Worm (Caenorhabditis elegans) whole organism, late embryonic: ENCODE results near the gene ttr-5.

Source experiments
- Y22D7AL.16 ChIP-seq: sonication (generic microtip); optimal IDR thresholded peaks from 2 replicates; lab custom pipeline; 2016; ENCODE audit warnings: missing genetic modification characterization, missing compliant biosample characterization
- ama-1 ChIP-seq: fragments of 150-350 bp; optimal IDR thresholded peaks from 2 replicates; lab custom pipeline; 2014
- ceh-2 ChIP-seq: sonication (generic microtip); optimal IDR thresholded peaks from 2 replicates; lab custom pipeline; 2016; ENCODE audit warnings: missing genotype, missing genetic modification characterization, missing compliant biosample characterization
- ceh-31 ChIP-seq: sonication (generic microtip); optimal IDR thresholded peaks from 2 replicates; lab custom pipeline; 2016; ENCODE audit warnings: missing genetic modification characterization, missing compliant biosample characterization
- ceh-34 ChIP-seq: sonication (generic microtip); optimal IDR thresholded peaks from 2 replicates; lab custom pipeline; 2016; ENCODE audit warnings: mild to moderate bottlenecking, missing genetic modification characterization, missing compliant biosample characterization
- ceh-6 ChIP-seq: fragments of 200-800 bp; sonication (Bioruptor generic); optimal IDR thresholded peaks from 2 replicates; lab custom pipeline; 2018; ENCODE audit warnings: mild to moderate bottlenecking, missing genetic modification characterization, missing compliant biosample characterization
- ceh-9 ChIP-seq: sonication (generic microtip); optimal IDR thresholded peaks from 2 replicates; lab custom pipeline; 2016; ENCODE audit warnings: mild to moderate bottlenecking, missing genetic modification characterization, inconsistent platforms, missing compliant biosample characterization
- dmd-4 ChIP-seq: sonication (generic microtip); optimal IDR thresholded peaks from 2 replicates; lab custom pipeline; 2016; ENCODE audit warnings: borderline replicate concordance, missing genetic modification characterization, missing compliant biosample characterization
- elt-2 ChIP-seq: sonication (generic microtip); optimal IDR thresholded peaks from 2 replicates; lab custom pipeline; 2016; ENCODE audit warnings: missing genetic modification reagents, missing genetic modification characterization, missing compliant biosample characterization
- ets-4 ChIP-seq: sonication (generic microtip); optimal IDR thresholded peaks from 2 replicates; lab custom pipeline; 2016; ENCODE audit warnings: missing genetic modification characterization, missing compliant biosample characterization
- fax-1 ChIP-seq: sonication (generic microtip); optimal IDR thresholded peaks from 2 replicates; lab custom pipeline; 2016; ENCODE audit warnings: missing genotype, missing genetic modification characterization, missing compliant biosample characterization
- fkh-10 ChIP-seq: fragments of 150-350 bp; optimal IDR thresholded peaks from 2 replicates; lab custom pipeline; 2014; ENCODE audit warnings: missing biosample characterization, missing genetic modification reagents, missing genetic modification characterization
- gmeb-2 ChIP-seq: sonication (generic microtip); optimal IDR thresholded peaks from 2 replicates; lab custom pipeline; 2016; ENCODE audit warnings: missing genetic modification characterization, inconsistent platforms, missing compliant biosample characterization
- hlh-13 ChIP-seq: fragments of 200-800 bp; sonication (Bioruptor generic); optimal IDR thresholded peaks from 2 replicates; lab custom pipeline; 2018; ENCODE audit warnings: mild to moderate bottlenecking, missing genetic modification characterization, missing compliant biosample characterization
- hlh-30 ChIP-seq: sonication (generic microtip); optimal IDR thresholded peaks from 2 replicates; lab custom pipeline; 2017; ENCODE audit warnings: antibody characterized with exemption, missing genetic modification characterization, missing compliant biosample characterization; ENCODE audit not compliant: insufficient read depth
- hlh-6 ChIP-seq: sonication (generic microtip); optimal IDR thresholded peaks from 2 replicates; lab custom pipeline; 2016; ENCODE audit warnings: missing genotype, missing genetic modification characterization, missing compliant biosample characterization
- hlh-8 ChIP-seq: sonication (generic microtip); optimal IDR thresholded peaks from 2 replicates; lab custom pipeline; 2016; ENCODE audit warnings: missing genotype, missing genetic modification characterization, missing compliant biosample characterization
- madf-2 ChIP-seq: sonication (generic microtip); optimal IDR thresholded peaks from 2 replicates; lab custom pipeline; 2017; ENCODE audit warnings: missing genetic modification characterization, missing compliant biosample characterization
- nfya-1 ChIP-seq: sonication (generic microtip); optimal IDR thresholded peaks from 2 replicates; lab custom pipeline; 2017; ENCODE audit warnings: missing genetic modification characterization, mild to moderate bottlenecking, missing compliant biosample characterization, antibody characterized with exemption, moderate library complexity
- npax-4 ChIP-seq: sonication (generic microtip); optimal IDR thresholded peaks from 2 replicates; lab custom pipeline; 2016; ENCODE audit warnings: missing genetic modification characterization, missing compliant biosample characterization
- odd-2 ChIP-seq: sonication (generic microtip); optimal IDR thresholded peaks from 2 replicates; lab custom pipeline; 2017; ENCODE audit warnings: antibody characterized with exemption, mild to moderate bottlenecking, missing genetic modification characterization, missing compliant biosample characterization
- pat-9 ChIP-seq: fragments of 200-800 bp; sonication (Bioruptor generic); optimal IDR thresholded peaks from 2 replicates; lab custom pipeline; 2018; ENCODE audit warnings: mild to moderate bottlenecking, missing genetic modification characterization, moderate library complexity, missing compliant biosample characterization
- pax-1 ChIP-seq: fragments of 150-350 bp; optimal IDR thresholded peaks from 2 replicates; lab custom pipeline; 2014; ENCODE audit warnings: missing biosample characterization, missing genetic modification characterization
- pha-2 ChIP-seq: sonication (generic microtip); optimal IDR thresholded peaks from 2 replicates; lab custom pipeline; 2017; ENCODE audit warnings: mild to moderate bottlenecking, missing genetic modification characterization, missing compliant biosample characterization
- pros-1 ChIP-seq: fragments of 150-350 bp; optimal IDR thresholded peaks from 2 replicates; lab custom pipeline; 2014; ENCODE audit warnings: missing biosample characterization, missing genetic modification reagents, missing genetic modification characterization
- rnt-1 ChIP-seq: sonication (generic microtip); optimal IDR thresholded peaks from 2 replicates; lab custom pipeline; 2016; ENCODE audit warnings: missing genetic modification characterization, missing compliant biosample characterization
- sox-2 ChIP-seq: fragments of 200-800 bp; sonication (Bioruptor generic); IDR thresholded peaks from 2 replicates; pipeline ENCODE4 v1.3.6; 2022; ENCODE audit warnings: missing genetic modification reagents, missing genetic modification characterization, missing compliant biosample characterization
- sox-4 ChIP-seq: sonication (generic microtip); optimal IDR thresholded peaks from 2 replicates; lab custom pipeline; 2017; ENCODE audit warnings: mild to moderate bottlenecking, missing genetic modification characterization, inconsistent platforms, missing compliant biosample characterization
- tbx-2 ChIP-seq: sonication (generic microtip); optimal IDR thresholded peaks from 2 replicates; lab custom pipeline; 2016; ENCODE audit warnings: missing genetic modification characterization, missing compliant biosample characterization
- tbx-7 ChIP-seq: sonication (generic microtip); optimal IDR thresholded peaks from 2 replicates; lab custom pipeline; 2016; ENCODE audit warnings: missing genotype, missing genetic modification characterization, missing compliant biosample characterization
- unc-42 ChIP-seq: sonication (generic microtip); optimal IDR thresholded peaks from 2 replicates; lab custom pipeline; 2016; ENCODE audit warnings: missing genotype, missing genetic modification characterization, missing compliant biosample characterization
- ztf-16 ChIP-seq: sonication (generic microtip); optimal IDR thresholded peaks from 2 replicates; lab custom pipeline; 2017; ENCODE audit warnings: missing genetic modification characterization, missing compliant biosample characterization

Gene ttr-5

ce11 chrIII:9353814-9354213, 23.7 kb downstream of the ttr-5 start:
- TF ChIP-seq elt-2 (tag; lab: Kevin White, UChicago) (no peak), madf-2 (tag; lab: Kevin White, UChicago) (no peak), ceh-9 (tag; lab: Kevin White, UChicago) (no peak), ets-4 (tag; lab: Kevin White, UChicago) (peak; percentile 5), pax-1 (tag; lab: Kevin White, UChicago) (peak; percentile 98), gmeb-2 (tag; lab: Kevin White, UChicago) (no peak), ceh-2 (peak; percentile 6), ceh-31 (tag; lab: Kevin White, UChicago) (peak; percentile 6), dmd-4 (tag; lab: Kevin White, UChicago) (no peak), hlh-30 (peak; percentile 75), ama-1 (lab: Kevin White, UChicago) (no peak), npax-4 (tag; lab: Kevin White, UChicago) (no peak), odd-2 (no peak), tbx-2 (no peak), fax-1 (tag; lab: Kevin White, UChicago) (no peak), sox-2 (no peak), pha-2 (no peak), rnt-1 (tag; lab: Kevin White, UChicago) (no peak), sox-4 (tag; lab: Kevin White, UChicago) (no peak), hlh-6 (tag; lab: Kevin White, UChicago) (no peak), fkh-10 (GFP tag; lab: Kevin White, UChicago) (no peak), ceh-34 (tag; lab: Kevin White, UChicago) (no peak)

ce11 chrIII:9355412-9355969, 25.4 kb downstream of the ttr-5 start, which contains the start of gene chtb-1:
Gene chtb-1, minus strand, starts transcription at chrIII:9355462.
- TF ChIP-seq hlh-13 (GFP tag; lab: Kevin White, UChicago) (no peak), rnt-1 (tag; lab: Kevin White, UChicago) (no peak), tbx-7 (tag; lab: Kevin White, UChicago) (no peak), unc-42 (no peak), npax-4 (tag; lab: Kevin White, UChicago) (no peak), nfya-1 (tag; lab: Kevin White, UChicago) (no peak), pros-1 (tag; lab: Kevin White, UChicago) (no peak), fkh-10 (GFP tag; lab: Kevin White, UChicago) (no peak), hlh-8 (no peak), Y22D7AL.16 (tag; lab: Kevin White, UChicago) (no peak), ceh-34 (tag; lab: Kevin White, UChicago) (no peak), ceh-6 (GFP tag; lab: Kevin White, UChicago) (no peak), pat-9 (tag; lab: Kevin White, UChicago) (no peak), pha-2 (no peak)

- TF ChIP-seq odd-2 (no peak), sox-4 (tag; lab: Kevin White, UChicago) (no peak), hlh-13 (GFP tag; lab: Kevin White, UChicago) (no peak)
Observed at ce11 chrIII:9359060-9359459, 28.9 kb downstream of the ttr-5 start, which contains the start of gene K04H4.5. Gene K04H4.5, plus strand, starts transcription at chrIII:9359360.

- no peak for TF ChIP-seq pros-1 (tag; lab: Kevin White, UChicago)
- TF ChIP-seq, all 69 proteins: peak for 0
Observed at ce11 chrIII:9361228-9361627, 31.1 kb downstream of the ttr-5 start, which contains the start of gene flp-25. Gene flp-25, plus strand, starts transcription at chrIII:9361528.

ce11 chrIII:9366376-9366775, 36.3 kb downstream of the ttr-5 start:
- TF ChIP-seq ztf-16 (tag; lab: Kevin White, UChicago) (no peak), elt-2 (tag; lab: Kevin White, UChicago) (peak; percentile 60)
